Fruit fly (Drosophila melanogaster): ENCODE measurements around the gene msk.

msk gene

dm6 chr3L:8137448-8137906 is 21.5 kb downstream of the msk start, which contains the start of the genes Setx and mus301 (continued):
- TF ChIP-seq Ptx1 (GFP tag; IDR thresholded peaks at IDR 0.05) (peak; percentile 79), Max (GFP tag; optimal IDR thresholded peaks at IDR 0.05) (peak; percentile 91), CG1792 (GFP tag; optimal IDR thresholded peaks at IDR 0.05) (peak; percentile 66), unpg (GFP tag; optimal IDR thresholded peaks at IDR 0.05) (no peak), unc-4 (GFP tag; IDR thresholded peaks at IDR 0.05; ENCODE audit: partially characterized antibody) (peak; percentile 17; the same call in 1 of the 2 replicates), Vsx1 (GFP tag; optimal IDR thresholded peaks at IDR 0.05) (no peak), crp (GFP tag; optimal IDR thresholded peaks at IDR 0.05) (peak in 1 of 2 experiments; percentile 52), ttk (GFP tag; IDR thresholded peaks at IDR 0.05) (peak; percentile 54; the same call in 1 of the 2 replicates), Hand (GFP tag; optimal IDR thresholded peaks at IDR 0.05) (no peak), CG7357 (GFP tag; IDR thresholded peaks at IDR 0.05) (peak; percentile 64; the same call in 1 of the 3 replicates), pzg (GFP tag; optimal IDR thresholded peaks at IDR 0.05) (peak; percentile 90), Myb (GFP tag; optimal IDR thresholded peaks at IDR 0.05) (peak; percentile 83), Sry-β (GFP tag; optimal IDR thresholded peaks at IDR 0.05) (no peak), cato (GFP tag; optimal IDR thresholded peaks at IDR 0.05; ENCODE audit: borderline replicate concordance) (peak; percentile 75), Fer2 (tag; optimal IDR thresholded peaks at IDR 0.05) (peak; percentile 52), jing (GFP tag; optimal IDR thresholded peaks at IDR 0.05) (peak; percentile 25), hkb (optimal IDR thresholded peaks at IDR 0.05) (peak; percentile 92), hkb (GFP tag; IDR thresholded peaks at IDR 0.05) (peak; percentile 54; the same call in 1 of the 2 replicates), D19B (GFP tag; optimal IDR thresholded peaks at IDR 0.05) (no peak), CG11560 (tag; IDR thresholded peaks at IDR 0.05) (peak; percentile 60; the same call in 1 of the 3 replicates), CG13296 (GFP tag; optimal IDR thresholded peaks at IDR 0.05) (peak; percentile 60), CG5180 (GFP tag; optimal IDR thresholded peaks at IDR 0.05) (no peak), Doc2 (GFP tag; IDR thresholded peaks at IDR 0.05) (no peak), HHEX (GFP tag; optimal IDR thresholded peaks at IDR 0.05) (peak; percentile 69), tx (GFP tag; optimal IDR thresholded peaks at IDR 0.05) (peak; percentile 76), NfI (GFP tag; optimal IDR thresholded peaks at IDR 0.05) (peak; percentile 80), pum (GFP tag; optimal IDR thresholded peaks at IDR 0.05) (peak; percentile 81), shn (GFP tag; optimal IDR thresholded peaks at IDR 0.05) (peak; percentile 76), NC2α (GFP tag; optimal IDR thresholded peaks at IDR 0.05) (peak; percentile 30), CG2120 (GFP tag; optimal IDR thresholded peaks at IDR 0.05) (peak; percentile 94), CG12236 (GFP tag; optimal IDR thresholded peaks at IDR 0.05) (peak; percentile 53), exex (tag; optimal IDR thresholded peaks at IDR 0.05) (no peak), CG17361 (GFP tag; IDR thresholded peaks at IDR 0.05) (no peak; the same call in 2 of the 3 replicates), Kr (GFP tag; optimal IDR thresholded peaks at IDR 0.05) (no peak), CG11085 (GFP tag; IDR thresholded peaks at IDR 0.05) (peak; percentile 83), CG6813 (GFP tag; optimal IDR thresholded peaks at IDR 0.05) (no peak), grau (tag; optimal IDR thresholded peaks at IDR 0.05) (peak; percentile 75), ewg (GFP tag; optimal IDR thresholded peaks at IDR 0.05) (peak; percentile 66), lov (optimal IDR thresholded peaks at IDR 0.05) (no peak), lov (GFP tag; IDR thresholded peaks at IDR 0.05) (no peak), Mad (GFP tag; optimal IDR thresholded peaks at IDR 0.05) (peak; percentile 81), CG12299 (tag; optimal IDR thresholded peaks at IDR 0.05) (peak; percentile 36), CG3281 (GFP tag; optimal IDR thresholded peaks at IDR 0.05) (peak; percentile 80), Oaz (GFP tag; IDR thresholded peaks at IDR 0.05) (0 out of 2 replicates have a peak, but pooled peaks have one; percentile 20), odd (GFP tag; optimal IDR thresholded peaks at IDR 0.05) (no peak), CG15514 (GFP tag; optimal IDR thresholded peaks at IDR 0.05) (peak; percentile 86), Ssrp (tag; optimal IDR thresholded peaks at IDR 0.05) (peak; percentile 72), psq (GFP tag; optimal IDR thresholded peaks at IDR 0.05) (peak; percentile 42), CG6272 (GFP tag; IDR thresholded peaks at IDR 0.05) (peak; percentile 73), crc (GFP tag; optimal IDR thresholded peaks at IDR 0.05) (peak; percentile 47)

Measured in whole organism, embryonic.